Worm (Caenorhabditis elegans) whole organism, late embryonic: Measurements from ENCODE around the gene abu-14.

ENCODE experiments used
- Y22D7AL.16 ChIP-seq: sonication (generic microtip); optimal IDR thresholded peaks from 2 replicates; lab custom pipeline; 2016; ENCODE audit warnings: missing genetic modification characterization, missing compliant biosample characterization
- ama-1 ChIP-seq: fragments of 150-350 bp; optimal IDR thresholded peaks from 2 replicates; lab custom pipeline; 2014
- ets-4 ChIP-seq: sonication (generic microtip); optimal IDR thresholded peaks from 2 replicates; lab custom pipeline; 2016; ENCODE audit warnings: missing genetic modification characterization, missing compliant biosample characterization
- fkh-10 ChIP-seq: fragments of 150-350 bp; optimal IDR thresholded peaks from 2 replicates; lab custom pipeline; 2014; ENCODE audit warnings: missing biosample characterization, missing genetic modification reagents, missing genetic modification characterization
- lin-11 ChIP-seq: fragments of 200-800 bp; sonication (Bioruptor generic); optimal IDR thresholded peaks from 2 replicates; lab custom pipeline; 2018; ENCODE audit warnings: mild to moderate bottlenecking, missing genetic modification characterization, missing compliant biosample characterization
- nhr-11 ChIP-seq: fragments of 150-350 bp; optimal IDR thresholded peaks from 2 replicates; lab custom pipeline; 2014; ENCODE audit warnings: missing biosample characterization, missing genetic modification characterization
- nhr-232 ChIP-seq: sonication (generic microtip); optimal IDR thresholded peaks from 2 replicates; lab custom pipeline; 2016; ENCODE audit warnings: missing genetic modification characterization, missing compliant biosample characterization
- pqm-1 ChIP-seq: sonication (generic microtip); optimal IDR thresholded peaks from 2 replicates; lab custom pipeline; 2016; ENCODE audit warnings: missing genetic modification characterization, missing compliant biosample characterization

DNA sequence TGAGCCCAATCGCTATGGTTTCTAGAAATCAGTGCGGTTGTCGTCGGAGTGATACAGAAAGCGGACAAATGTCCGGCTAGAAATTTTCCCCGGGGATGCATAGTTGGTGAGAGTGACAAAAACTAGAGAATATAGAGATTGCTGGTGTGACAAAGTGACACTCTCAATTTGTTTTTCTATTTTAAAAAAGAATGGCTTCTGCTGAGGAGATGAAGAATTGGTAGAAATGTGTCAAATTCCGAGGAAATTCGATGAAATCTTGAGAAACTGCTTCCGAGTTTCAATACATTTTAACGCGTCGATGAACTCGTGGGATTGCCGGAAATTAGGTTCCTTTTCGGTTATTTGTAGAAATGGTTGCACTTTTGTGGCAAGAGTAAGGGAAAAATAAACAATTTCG, 32.8 kb downstream of the abu-14 start, which contains the start of gene twk-4:
- TF ChIP-seq fkh-10 (GFP tag; lab: Kevin White, UChicago) (no peak), ets-4 (tag; lab: Kevin White, UChicago) (no peak), lin-11 (tag; lab: Kevin White, UChicago) (no peak), nhr-11 (tag; lab: Kevin White, UChicago) (no peak), pqm-1 (tag; lab: Kevin White, UChicago) (no peak), nhr-232 (no peak), ama-1 (lab: Kevin White, UChicago) (no peak), Y22D7AL.16 (tag; lab: Kevin White, UChicago) (no peak)
